Fruit fly (Drosophila melanogaster) whole organism, embryonic: ENCODE data around the gene caz.

ENCODE experiments used
- B-H2 ChIP-seq: fragments of 200-800 bp; sonication (Bioruptor generic); optimal IDR thresholded peaks from 2 replicates; lab custom pipeline; 2018; ENCODE audit warnings: missing biosample characterization, mild to moderate bottlenecking, missing genetic modification characterization
- CG10209 ChIP-seq: fragments of 200-800 bp; sonication (Bioruptor generic); optimal IDR thresholded peaks from 3 replicates; lab custom pipeline; 2017; ENCODE audit warnings: missing biosample characterization, mild to moderate bottlenecking, missing genetic modification characterization, missing genetic modification reagents
- CG11695 ChIP-seq: fragments of 200-800 bp; sonication (Bioruptor generic); IDR thresholded peaks from 3 replicates; pipeline ENCODE4 v1.3.6; 2022; ENCODE audit warnings: missing biosample characterization, missing genetic modification characterization
- CG13894 ChIP-seq: fragments of 200-800 bp; sonication (Bioruptor generic); optimal IDR thresholded peaks from 3 replicates; lab custom pipeline; 2018; ENCODE audit warnings: missing biosample characterization, mild to moderate bottlenecking, missing genetic modification characterization, moderate library complexity
- CG1603 ChIP-seq: fragments of 200-800 bp; sonication (Bioruptor generic); optimal IDR thresholded peaks from 2 replicates; lab custom pipeline; 2019; ENCODE audit warnings: missing biosample characterization, mild to moderate bottlenecking, missing genetic modification characterization, moderate library complexity
- CG17802 ChIP-seq: fragments of 200-800 bp; sonication (Bioruptor generic); optimal IDR thresholded peaks from 2 replicates; lab custom pipeline; 2018; ENCODE audit warnings: missing biosample characterization, mild to moderate bottlenecking, missing genetic modification characterization, moderate library complexity
- CG1792 ChIP-seq: fragments of 200-800 bp; sonication (Bioruptor generic); optimal IDR thresholded peaks from 2 replicates; lab custom pipeline; 2016; ENCODE audit warnings: missing biosample characterization, missing genetic modification characterization
- CG31224 ChIP-seq: fragments of 200-800 bp; sonication (Bioruptor generic); IDR thresholded peaks from 2 replicates; pipeline ENCODE4 v1.3.6; 2022; ENCODE audit warnings: missing biosample characterization, missing genetic modification characterization
- CG33557 ChIP-seq: fragments of 200-800 bp; sonication (Bioruptor generic); optimal IDR thresholded peaks from 2 replicates; lab custom pipeline; 2019; ENCODE audit warnings: missing biosample characterization, mild to moderate bottlenecking, missing genetic modification characterization, moderate library complexity
- CG34422 ChIP-seq: fragments of 200-800 bp; sonication (Bioruptor generic); IDR thresholded peaks from 3 replicates; pipeline ENCODE4 v1.3.6; 2022; ENCODE audit warnings: missing biosample characterization, missing genetic modification characterization
- CG3995 ChIP-seq: fragments of 200-800 bp; sonication (Bioruptor generic); optimal IDR thresholded peaks from 3 replicates; lab custom pipeline; 2016; ENCODE audit warnings: missing biosample characterization, missing genetic modification characterization
- CG4854 ChIP-seq: fragments of 200-800 bp; sonication (Bioruptor generic); optimal IDR thresholded peaks from 2 replicates; lab custom pipeline; 2016; ENCODE audit warnings: missing biosample characterization, missing genetic modification characterization, inconsistent platforms
- CG5953 ChIP-seq: fragments of 200-800 bp; sonication (Bioruptor generic); IDR thresholded peaks from 2 replicates; pipeline ENCODE4 v1.3.6; 2022; ENCODE audit warnings: missing biosample characterization, missing genetic modification characterization
- CG6689 ChIP-seq: fragments of 200-800 bp; sonication (Bioruptor generic); IDR thresholded peaks from 2 replicates; pipeline ENCODE4 v1.3.6; 2022; ENCODE audit warnings: missing biosample characterization, missing genetic modification characterization
- CG7745 ChIP-seq: fragments of 200-800 bp; sonication (Bioruptor generic); optimal IDR thresholded peaks from 2 replicates; lab custom pipeline; 2018; ENCODE audit warnings: missing biosample characterization, mild to moderate bottlenecking, missing genetic modification characterization, moderate library complexity
- CG9437 ChIP-seq: fragments of 200-800 bp; sonication (Bioruptor generic); optimal IDR thresholded peaks from 2 replicates; lab custom pipeline; 2018; ENCODE audit warnings: missing biosample characterization, mild to moderate bottlenecking, missing genetic modification characterization
- D19A ChIP-seq: fragments of 200-800 bp; optimal IDR thresholded peaks from 3 replicates; lab custom pipeline; 2019; ENCODE audit warnings: missing biosample characterization, mild to moderate bottlenecking, missing genetic modification characterization, moderate library complexity
- Dll ChIP-seq: fragments of 200-800 bp; sonication (Bioruptor generic); IDR thresholded peaks from 4 replicates; pipeline ENCODE4 v1.3.6; 2022; ENCODE audit warnings: missing biosample characterization, missing genetic modification characterization; ENCODE audit not compliant: partially characterized antibody
- Ets65A ChIP-seq: fragments of 200-800 bp; sonication (Bioruptor generic); peaks from one replicate; lab custom pipeline; 2016; ENCODE audit warnings: missing biosample characterization, missing genetic modification characterization
- Fer1 ChIP-seq: fragments of 200-800 bp; sonication (Bioruptor generic); optimal IDR thresholded peaks from 2 replicates; lab custom pipeline; 2017; ENCODE audit warnings: missing biosample characterization, mild to moderate bottlenecking, missing genetic modification characterization
- Fer3 ChIP-seq: fragments of 200-800 bp; sonication (Bioruptor generic); optimal IDR thresholded peaks from 2 replicates; lab custom pipeline; 2018; ENCODE audit warnings: missing biosample characterization, mild to moderate bottlenecking, missing genetic modification characterization, moderate library complexity
- Gug ChIP-seq: fragments of 200-800 bp; sonication (Bioruptor generic); IDR thresholded peaks from 4 replicates; pipeline ENCODE4 v1.3.6; 2022; ENCODE audit warnings: missing biosample characterization, missing genetic modification characterization
- HmgZ ChIP-seq: fragments of 200-800 bp; sonication (Bioruptor generic); optimal IDR thresholded peaks from 2 replicates; lab custom pipeline; 2018; ENCODE audit warnings: missing biosample characterization, mild to moderate bottlenecking, missing genetic modification characterization
- MBD-R2 ChIP-seq: fragments of 200-800 bp; sonication (Bioruptor generic); IDR thresholded peaks from 2 replicates; pipeline ENCODE4 v1.3.6; 2022; ENCODE audit warnings: missing biosample characterization, missing genetic modification characterization
- Med ChIP-seq: fragments of 200-800 bp; sonication (Bioruptor generic); peaks from one replicate; lab custom pipeline; 2016; ENCODE audit warnings: missing biosample characterization, missing genetic modification characterization, mild to moderate bottlenecking, inconsistent platforms, moderate library complexity
- YL-1 ChIP-seq: fragments of 200-800 bp; sonication (Bioruptor generic); optimal IDR thresholded peaks from 3 replicates; lab custom pipeline; 2017; ENCODE audit warnings: missing biosample characterization, mild to moderate bottlenecking, missing genetic modification characterization
- al ChIP-seq: fragments of 200-800 bp; sonication (Bioruptor generic); IDR thresholded peaks from 2 replicates; pipeline ENCODE4 v1.3.6; 2022; ENCODE audit warnings: missing biosample characterization, missing genetic modification characterization
- ase ChIP-seq: fragments of 200-800 bp; sonication (Bioruptor generic); IDR thresholded peaks from 3 replicates; pipeline ENCODE4 v1.3.6; 2022; ENCODE audit warnings: missing biosample characterization, missing genetic modification characterization
- ato ChIP-seq: fragments of 200-800 bp; sonication (Bioruptor generic); IDR thresholded peaks from 2 replicates; pipeline ENCODE4 v1.3.6; 2022; ENCODE audit warnings: missing biosample characterization, missing genetic modification characterization; ENCODE audit not compliant: partially characterized antibody
- caup ChIP-seq: fragments of 200-800 bp; sonication (Bioruptor generic); optimal IDR thresholded peaks from 3 replicates; lab custom pipeline; 2017; ENCODE audit warnings: missing biosample characterization, mild to moderate bottlenecking, missing genetic modification characterization, moderate library complexity; ENCODE audit not compliant: severe bottlenecking
- chn ChIP-seq: fragments of 200-800 bp; sonication (Bioruptor generic); optimal IDR thresholded peaks from 2 replicates; lab custom pipeline; 2016; ENCODE audit warnings: missing biosample characterization, missing genetic modification characterization
- dpn ChIP-seq, 2 experiments: fragments of 200-800 bp; sonication (Bioruptor generic); optimal IDR thresholded peaks; 3 replicates each; lab custom pipeline; 2016; ENCODE audit warnings: missing biosample characterization in 2 of 2, missing genetic modification characterization in 2 of 2
- ewg ChIP-seq: fragments of 200-800 bp; sonication (Bioruptor generic); optimal IDR thresholded peaks from 3 replicates; lab custom pipeline; 2017; ENCODE audit warnings: mild to moderate bottlenecking, missing biosample characterization, missing genetic modification reagents, missing genetic modification characterization
- fru ChIP-seq: fragments of >200 bp; optimal IDR thresholded peaks from 2 replicates; lab custom pipeline; 2017
- hb ChIP-seq: fragments of 200-800 bp; sonication (Bioruptor generic); IDR thresholded peaks from 3 replicates; pipeline ENCODE4 v1.3.6; 2022; ENCODE audit warnings: missing biosample characterization, missing genetic modification characterization; ENCODE audit not compliant: partially characterized antibody
- insv ChIP-seq, 2 experiments: fragments of 200-800 bp; sonication (Bioruptor generic); optimal IDR thresholded peaks; 3 replicates each; lab custom pipeline; 2016 to 2018; ENCODE audit warnings: missing biosample characterization in 2 of 2, missing genetic modification characterization in 2 of 2
- inv ChIP-seq: fragments of 200-800 bp; sonication (Bioruptor generic); IDR thresholded peaks from 2 replicates; pipeline ENCODE4 v1.3.6; 2022; ENCODE audit warnings: missing biosample characterization, missing genetic modification characterization; ENCODE audit not compliant: partially characterized antibody
- ken ChIP-seq: fragments of 200-800 bp; sonication (Bioruptor generic); IDR thresholded peaks from 3 replicates; pipeline ENCODE4 v1.3.6; 2022; ENCODE audit warnings: missing biosample characterization, missing genetic modification characterization
- mirr ChIP-seq: fragments of 200-800 bp; sonication (Bioruptor generic); optimal IDR thresholded peaks from 3 replicates; lab custom pipeline; 2018; ENCODE audit warnings: missing biosample characterization, mild to moderate bottlenecking, missing genetic modification characterization
- nom ChIP-seq: fragments of 200-800 bp; sonication (Bioruptor generic); optimal IDR thresholded peaks from 2 replicates; lab custom pipeline; 2017; ENCODE audit warnings: missing biosample characterization, missing genetic modification characterization, mild to moderate bottlenecking, moderate library complexity, missing genetic modification reagents
- p53 ChIP-seq: fragments of 200-800 bp; sonication (Bioruptor generic); optimal IDR thresholded peaks from 2 replicates; lab custom pipeline; 2016; ENCODE audit warnings: missing biosample characterization, missing genetic modification characterization
- pho ChIP-seq: fragments of 200-800 bp; sonication (Bioruptor generic); optimal IDR thresholded peaks from 2 replicates; lab custom pipeline; 2016; ENCODE audit warnings: missing biosample characterization, missing genetic modification characterization
- pum ChIP-seq: fragments of 200-800 bp; sonication (Bioruptor generic); optimal IDR thresholded peaks from 2 replicates; lab custom pipeline; 2016; ENCODE audit warnings: missing biosample characterization, missing genetic modification characterization
- slou ChIP-seq: fragments of 200-800 bp; sonication (Bioruptor generic); optimal IDR thresholded peaks from 3 replicates; lab custom pipeline; 2016; ENCODE audit warnings: missing biosample characterization, missing genetic modification characterization
- sob ChIP-seq: fragments of 200-800 bp; sonication (Bioruptor generic); IDR thresholded peaks from 2 replicates; pipeline ENCODE4 v1.3.6; 2022; ENCODE audit warnings: missing biosample characterization, missing genetic modification characterization
- vnd ChIP-seq: fragments of 200-800 bp; sonication (Bioruptor generic); IDR thresholded peaks from 3 replicates; pipeline ENCODE4 v1.3.6; 2022; ENCODE audit warnings: missing biosample characterization, missing genetic modification characterization; ENCODE audit not compliant: partially characterized antibody
- vvl ChIP-seq: fragments of 200-800 bp; sonication (Bioruptor generic); IDR thresholded peaks from 2 replicates; pipeline ENCODE4 v1.3.6; 2022; ENCODE audit warnings: missing biosample characterization, missing genetic modification characterization
- zen2 ChIP-seq: fragments of 200-800 bp; sonication (Bioruptor generic); IDR thresholded peaks from 3 replicates; pipeline ENCODE4 v1.3.6; 2022; ENCODE audit warnings: missing biosample characterization, missing genetic modification characterization; ENCODE audit not compliant: partially characterized antibody
- zfh2 ChIP-seq: fragments of 200-800 bp; sonication (Bioruptor generic); optimal IDR thresholded peaks from 2 replicates; lab custom pipeline; 2016; ENCODE audit warnings: missing biosample characterization, missing genetic modification characterization

caz gene

dm6 chrX:16286083-16286666, 2.4 kb upstream of the caz start, which contains the start of gene UQCR-14 (continued):
- TF ChIP-seq vnd (GFP tag; lab: Robert Waterston, UW) (peak; percentile 96), CG7745 (tag; lab: Kevin White, UChicago) (no peak), nom (GFP tag; lab: Kevin White, UChicago) (peak; percentile 52), Fer1 (GFP tag; lab: Kevin White, UChicago) (peak; percentile 21), pum (GFP tag; lab: Kevin White, UChicago) (no peak), CG4854 (GFP tag; lab: Kevin White, UChicago) (peak; percentile 38), CG3995 (GFP tag; lab: Kevin White, UChicago) (peak; percentile 34), Gug (GFP tag; lab: Robert Waterston, UW) (peak; percentile 13; the same call in 1 of the 4 replicates), ewg (GFP tag; lab: Kevin White, UChicago) (peak; percentile 6), ato (peak; percentile 96), fru (lab: Kevin White, UChicago) (no peak), MBD-R2 (GFP tag; lab: Robert Waterston, UW) (peak; percentile 86), D19A (tag; lab: Kevin White, UChicago) (peak; percentile 12), ken (GFP tag; lab: Robert Waterston, UW) (no peak), CG13894 (peak; percentile 53), p53 (GFP tag; lab: Kevin White, UChicago) (no peak), inv (GFP tag; lab: Robert Waterston, UW) (peak; percentile 95), ase (0 out of 3 replicates have a peak, but pooled peaks have one; percentile 27), dpn (GFP tag; optimal IDR thresholded peaks at IDR 0.05; lab: Kevin White, UChicago) (peak; percentile 18 to 47), zfh2 (GFP tag; lab: Kevin White, UChicago) (peak; percentile 4), CG11695 (GFP tag; lab: Robert Waterston, UW) (no peak), hb (GFP tag; lab: Robert Waterston, UW) (peak; percentile 97), YL-1 (GFP tag; lab: Kevin White, UChicago) (peak; percentile 82), CG34422 (GFP tag; lab: Robert Waterston, UW) (0 out of 3 replicates have a peak, but pooled peaks have one; percentile 44), CG6689 (GFP tag; lab: Robert Waterston, UW) (no peak), insv (GFP tag; optimal IDR thresholded peaks at IDR 0.05; lab: Kevin White, UChicago) (peak in 1 of 2 experiments; percentile 2), sob (GFP tag; lab: Robert Waterston, UW) (peak; percentile 33; the same call in 1 of the 2 replicates), Fer3 (peak; percentile 24), CG17802 (tag; lab: Kevin White, UChicago) (peak; percentile 22), Ets65A (GFP tag; lab: Kevin White, UChicago) (peak; percentile 67), CG10209 (GFP tag; lab: Kevin White, UChicago) (peak; percentile 19), CG9437 (peak; percentile 32), zen2 (peak; percentile 91; the same call in 2 of the 3 replicates), Dll (GFP tag; lab: Robert Waterston, UW) (peak; percentile 94), al (GFP tag; lab: Robert Waterston, UW) (peak; percentile 25; the same call in 1 of the 2 replicates), pho (peak; percentile 8), vvl (peak; percentile 39), CG1603 (tag; lab: Kevin White, UChicago) (peak; percentile 73), Med (GFP tag; lab: Kevin White, UChicago) (peak; percentile 89), chn (GFP tag; lab: Kevin White, UChicago) (no peak), mirr (GFP tag; lab: Kevin White, UChicago) (peak; percentile 36), HmgZ (tag; lab: Kevin White, UChicago) (peak; percentile 80), slou (GFP tag; lab: Kevin White, UChicago) (peak; percentile 5), CG31224 (GFP tag; lab: Robert Waterston, UW) (0 out of 2 replicates have a peak, but pooled peaks have one; percentile 16), CG33557 (GFP tag; lab: Kevin White, UChicago) (no peak), CG5953 (GFP tag; lab: Robert Waterston, UW) (0 out of 2 replicates have a peak, but pooled peaks have one; percentile 6), B-H2 (peak; percentile 66), caup (peak; percentile 17), CG1792 (GFP tag; lab: Kevin White, UChicago) (no peak)
